Fruit fly (Drosophila melanogaster): ENCODE measurements around the gene PIG-B.

The PIG-B gene

dm6 chr3L:3786344-3787076 lies 24.6 kb upstream of the PIG-B start (continued):
- no peak for TF ChIP-seq CG6808 (GFP tag; optimal IDR thresholded peaks at IDR 0.05)
- TF ChIP-seq dsx (GFP tag; optimal IDR thresholded peaks at IDR 0.05; ENCODE audit: poor library complexity, severe bottlenecking) = no peak
- TF ChIP-seq Lpt (GFP tag; optimal IDR thresholded peaks at IDR 0.05) = peak; percentile 16
- TF ChIP-seq fd59A (GFP tag; optimal IDR thresholded peaks at IDR 0.05) = no peak
- TF ChIP-seq CG32006 (GFP tag; optimal IDR thresholded peaks at IDR 0.05) = peak; percentile 27
- TF ChIP-seq Hr4 (GFP tag; optimal IDR thresholded peaks at IDR 0.05) = peak; percentile 46
- peak; percentile 44 for TF ChIP-seq svp (GFP tag)
- no peak for TF ChIP-seq CG7368 (GFP tag; optimal IDR thresholded peaks at IDR 0.05)
- TF ChIP-seq OdsH (GFP tag; optimal IDR thresholded peaks at IDR 0.05) = peak; percentile 33
- TF ChIP-seq ss (GFP tag; optimal IDR thresholded peaks at IDR 0.05) = no peak
- peak; percentile 9 for TF ChIP-seq Sox15 (GFP tag; optimal IDR thresholded peaks at IDR 0.05)
- no peak for TF ChIP-seq fd85E (GFP tag; optimal IDR thresholded peaks at IDR 0.05)
- TF ChIP-seq eg (GFP tag; IDR thresholded peaks at IDR 0.05) = peak; percentile 52; the same call in 2 of the 3 replicates
- peak; percentile 51; the same call in 1 of the 3 replicates for TF ChIP-seq CG6163 (GFP tag; IDR thresholded peaks at IDR 0.05)
- TF ChIP-seq Smox (GFP tag; optimal IDR thresholded peaks at IDR 0.05) = peak; percentile 41
- peak; percentile 49 for TF ChIP-seq fkh (GFP tag; optimal IDR thresholded peaks at IDR 0.05)
- TF ChIP-seq pdm3 (GFP tag; optimal IDR thresholded peaks at IDR 0.05) = peak; percentile 40
- TF ChIP-seq CG6854 (GFP tag; optimal IDR thresholded peaks at IDR 0.05) = no peak

dm6 chr3L:3787077-3787433 lies 24.0 kb upstream of the PIG-B start:
- TF ChIP-seq net (GFP tag; optimal IDR thresholded peaks at IDR 0.05) (no peak), CG3032 (tag; optimal IDR thresholded peaks at IDR 0.05) (no peak), cyc (GFP tag; optimal IDR thresholded peaks at IDR 0.05) (no peak), salr (GFP tag; optimal IDR thresholded peaks at IDR 0.05) (no peak), CG16779 (tag; optimal IDR thresholded peaks at IDR 0.05) (no peak), eg (GFP tag; IDR thresholded peaks at IDR 0.05) (no peak), lz (GFP tag; optimal IDR thresholded peaks at IDR 0.05) (no peak), Hr38 (GFP tag; optimal IDR thresholded peaks at IDR 0.05) (no peak)

- TF ChIP-seq Blimp-1 (GFP tag; optimal IDR thresholded peaks at IDR 0.05) (no peak), CG3919 (GFP tag; optimal IDR thresholded peaks at IDR 0.05) (peak; percentile 52), eg (GFP tag; IDR thresholded peaks at IDR 0.05) (peak; percentile 42; the same call in 1 of the 3 replicates), svp (GFP tag) (no peak), acj6 (GFP tag; optimal IDR thresholded peaks at IDR 0.05) (no peak), Eip93F (GFP tag; optimal IDR thresholded peaks at IDR 0.05) (no peak), CG3032 (tag; optimal IDR thresholded peaks at IDR 0.05) (peak; percentile 2), Sox102F (GFP tag; optimal IDR thresholded peaks at IDR 0.05) (peak; percentile 56), dac (GFP tag; optimal IDR thresholded peaks at IDR 0.05) (no peak), CG16779 (tag; optimal IDR thresholded peaks at IDR 0.05) (peak; percentile 66), vri (GFP tag; optimal IDR thresholded peaks at IDR 0.05) (peak; percentile 61), CG9139 (GFP tag; optimal IDR thresholded peaks at IDR 0.05) (peak; percentile 23), CG6808 (GFP tag; optimal IDR thresholded peaks at IDR 0.05) (peak; percentile 66), CG6854 (GFP tag; optimal IDR thresholded peaks at IDR 0.05) (peak; percentile 72), fd85E (GFP tag; optimal IDR thresholded peaks at IDR 0.05) (no peak), dsx (GFP tag; optimal IDR thresholded peaks at IDR 0.05; ENCODE audit: poor library complexity, severe bottlenecking) (peak; percentile 62), cyc (GFP tag; optimal IDR thresholded peaks at IDR 0.05) (no peak), CG15336 (GFP tag; IDR thresholded peaks at IDR 0.05) (0 out of 2 replicates have a peak, but pooled peaks have one; percentile 23), topi (GFP tag; optimal IDR thresholded peaks at IDR 0.05) (peak; percentile 21), fkh (GFP tag; optimal IDR thresholded peaks at IDR 0.05) (peak; percentile 32), Sox15 (GFP tag; optimal IDR thresholded peaks at IDR 0.05) (no peak), Ets96B (tag; optimal IDR thresholded peaks at IDR 0.05) (peak; percentile 9), CG34406 (GFP tag; optimal IDR thresholded peaks at IDR 0.05) (peak; percentile 26), CG10669 (GFP tag; optimal IDR thresholded peaks at IDR 0.05) (no peak), CG31627 (GFP tag; optimal IDR thresholded peaks at IDR 0.05) (no peak), lz (GFP tag; optimal IDR thresholded peaks at IDR 0.05) (peak; percentile 15), Hr38 (GFP tag; optimal IDR thresholded peaks at IDR 0.05) (no peak), Ets21C (GFP tag; optimal IDR thresholded peaks at IDR 0.05) (no peak), Eip78C (GFP tag) (peak; percentile 81), CG6276 (GFP tag; optimal IDR thresholded peaks at IDR 0.05) (peak; percentile 18), Eip75B (GFP tag; optimal IDR thresholded peaks at IDR 0.05) (peak; percentile 22), CG8319 (GFP tag; optimal IDR thresholded peaks at IDR 0.05) (no peak), CG6163 (GFP tag; IDR thresholded peaks at IDR 0.05) (peak; percentile 48; the same call in 1 of the 3 replicates), OdsH (GFP tag; optimal IDR thresholded peaks at IDR 0.05) (no peak)
These were observed 23.4 kb upstream of the PIG-B start for dm6 chr3L:3787595-3788151.
